Worm (Caenorhabditis elegans) whole organism, L4 larva: Measurements from ENCODE around the gene cyy-1.
A peak's percentile ranks its signal among the peaks of the same experiment; 100 is the strongest.

Experiments used
- F49E8.2 ChIP-seq: sonication (generic microtip); optimal IDR thresholded peaks from 2 replicates; lab custom pipeline; 2016; ENCODE audit warnings: missing compliant biosample characterization, mild to moderate bottlenecking, missing genetic modification characterization, borderline replicate concordance
- ZK546.5 ChIP-seq, 2 experiments: sonication (generic microtip); optimal IDR thresholded peaks; 2 replicates each; lab custom pipeline; 2017; ENCODE audit warnings: missing biosample characterization in 2 of 2, missing genetic modification characterization in 2 of 2
- aly-2 ChIP-seq: sonication (generic microtip); optimal IDR thresholded peaks from 2 replicates; lab custom pipeline; 2018; ENCODE audit warnings: missing biosample characterization, missing genetic modification characterization
- ama-1 ChIP-seq: fragments of 150-350 bp; optimal IDR thresholded peaks from 2 replicates; lab custom pipeline; 2014; ENCODE audit warnings: inconsistent platforms, mixed read lengths
- ceh-44 ChIP-seq: fragments of 200-800 bp; sonication (Bioruptor generic); IDR thresholded peaks from 2 replicates; pipeline ENCODE4 v1.3.6; 2022; ENCODE audit warnings: missing genetic modification reagents, missing genetic modification characterization, missing compliant biosample characterization
- ces-1 ChIP-seq: fragments of 150-350 bp; sonication (generic microtip); optimal IDR thresholded peaks from 4 replicates; lab custom pipeline; 2014; ENCODE audit warnings: missing biosample characterization, missing genetic modification reagents, missing genetic modification characterization
- fkh-10 ChIP-seq: fragments of 150-350 bp; optimal IDR thresholded peaks from 2 replicates; lab custom pipeline; 2014; ENCODE audit warnings: missing biosample characterization, missing genetic modification reagents, missing genetic modification characterization
- nhr-237 ChIP-seq: sonication (generic microtip); optimal IDR thresholded peaks from 2 replicates; lab custom pipeline; 2017; ENCODE audit warnings: missing biosample characterization, missing genetic modification characterization
- nhr-28 ChIP-seq: fragments of 150-350 bp; optimal IDR thresholded peaks from 2 replicates; lab custom pipeline; 2014; ENCODE audit warnings: missing biosample characterization, missing genetic modification characterization
- pqm-1 ChIP-seq: sonication (generic microtip); optimal IDR thresholded peaks from 2 replicates; lab custom pipeline; 2017; ENCODE audit warnings: missing biosample characterization, missing genetic modification characterization
- skn-1 ChIP-seq: fragments of 150-350 bp; optimal IDR thresholded peaks from 2 replicates; lab custom pipeline; 2014; ENCODE audit warnings: missing biosample characterization, missing genetic modification characterization
- snpc-4 ChIP-seq: fragments of 150-350 bp; optimal IDR thresholded peaks from 2 replicates; lab custom pipeline; 2014; ENCODE audit warnings: missing biosample characterization, missing genetic modification characterization
- unc-62 ChIP-seq, 3 experiments: fragments of 150-350 bp in 1 of 3; sonication (generic microtip); optimal IDR thresholded peaks in 2 of 3; peaks in 1 of 3; 1 replicate in 1 of 3; 2 replicates in 2 of 3; lab custom pipeline; 2014 to 2017; ENCODE audit warnings: missing biosample characterization in 3 of 3, missing genetic modification characterization in 3 of 3, missing genetic modification reagents in 3 of 3, missing genotype in 1 of 3

DNA sequence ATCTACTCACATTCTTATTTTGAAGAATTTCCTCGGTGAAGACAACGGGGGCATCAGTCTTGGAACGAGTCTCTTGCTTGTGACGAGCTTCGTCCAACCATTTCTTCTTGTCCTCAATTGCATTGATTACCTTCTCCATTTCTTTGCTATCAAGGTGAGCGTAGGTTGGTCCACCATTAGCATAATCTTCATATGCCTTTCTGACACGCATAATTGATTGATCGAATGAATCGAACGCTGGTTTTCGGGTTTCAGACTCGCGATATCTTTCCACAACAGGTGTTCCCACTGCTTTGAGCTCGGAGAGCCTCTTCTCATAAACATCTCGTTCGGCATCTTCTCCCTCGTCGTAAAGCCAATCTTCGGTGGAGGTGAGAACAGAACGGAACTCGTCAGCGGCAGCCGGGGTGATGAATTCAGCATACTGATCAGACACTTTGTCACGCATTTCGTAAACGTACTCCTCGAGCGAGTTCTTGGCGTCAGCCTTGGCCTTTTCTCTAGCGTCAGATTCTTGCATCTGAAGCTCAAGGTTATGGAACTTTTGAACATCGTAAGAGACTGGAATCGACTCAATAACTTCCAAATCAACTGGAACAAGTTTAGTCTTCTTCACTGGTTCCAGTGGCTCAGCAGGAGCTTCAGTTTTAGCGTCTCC lies 38.9 kb downstream of the cyy-1 start:
- TF ChIP-seq F49E8.2 (tag; lab: Kevin White, UChicago) (no peak), pqm-1 (tag; lab: Kevin White, UChicago) (no peak), snpc-4 (no peak), ceh-44 (no peak), ama-1 (lab: Kevin White, UChicago) (no peak), unc-62 (GFP tag; optimal IDR thresholded peaks at IDR 0.05 in 1 of 2; lab: Kevin White, UChicago) (peak in 1 of 2 experiments; percentile 82), unc-62 (tag; optimal IDR thresholded peaks at IDR 0.05; lab: Kevin White, UChicago) (no peak), nhr-28 (tag; lab: Kevin White, UChicago) (no peak), nhr-237 (tag; lab: Kevin White, UChicago) (no peak), skn-1 (tag; lab: Kevin White, UChicago) (no peak), ces-1 (no peak), fkh-10 (GFP tag; lab: Kevin White, UChicago) (no peak), ZK546.5 (tag; optimal IDR thresholded peaks at IDR 0.05; lab: Kevin White, UChicago) (no peak), aly-2 (tag; lab: Kevin White, UChicago) (no peak)
